Worm (Caenorhabditis elegans): ENCODE results near the gene F32D8.15.

- TF ChIP-seq lin-1 (GFP tag; IDR thresholded peaks at IDR 0.05) (no peak), R02D3.7 (tag; optimal IDR thresholded peaks at IDR 0.05) (no peak), unc-39 (tag; optimal IDR thresholded peaks at IDR 0.05) (no peak), nhr-237 (tag; optimal IDR thresholded peaks at IDR 0.05) (no peak), mxl-2 (GFP tag; conservative IDR thresholded peaks at IDR 0.05) (no peak), pha-4 (GFP tag; IDR thresholded peaks at IDR 0.05) (no peak), pha-4 (tag; optimal IDR thresholded peaks at IDR 0.05) (no peak), nhr-48 (tag; optimal IDR thresholded peaks at IDR 0.05) (no peak), lin-13 (GFP tag; optimal IDR thresholded peaks at IDR 0.05) (no peak), ZK546.5 (tag; optimal IDR thresholded peaks at IDR 0.05) (no peak), mep-1 (tag; optimal IDR thresholded peaks at IDR 0.05) (no peak)
Observed at ce11 chrV:10925658-10926057, 21.8 kb downstream of the F32D8.15 start.
